Fruit fly (Drosophila melanogaster): ENCODE results near the gene CG4686.

CG4686 gene

DNA sequence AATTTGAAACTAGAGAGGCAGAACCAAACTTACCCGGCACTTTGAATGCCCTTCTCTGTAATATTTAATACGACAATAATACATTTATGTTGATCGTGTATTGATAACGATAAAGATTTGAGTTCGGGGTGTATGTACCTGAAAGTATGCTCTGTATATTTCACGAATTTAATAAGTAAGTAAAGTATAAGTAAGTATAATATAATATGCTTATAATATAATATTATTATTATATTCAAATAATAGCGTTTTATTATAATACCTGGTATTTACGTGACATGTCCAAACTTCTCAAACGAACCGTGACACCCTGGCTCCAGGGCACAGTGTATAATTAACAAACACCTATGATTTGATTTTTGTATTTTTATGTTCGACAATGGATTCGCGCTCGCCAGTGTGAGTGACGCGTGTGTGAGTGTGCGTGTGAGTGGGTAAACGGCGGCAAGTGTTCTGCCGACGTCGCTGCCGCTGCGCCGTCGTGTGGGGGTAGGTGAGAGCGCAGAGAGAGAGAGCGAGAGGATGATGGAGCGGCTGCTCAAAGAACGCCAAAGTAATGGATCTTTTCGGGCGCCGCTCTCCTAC, 25.4 kb downstream of the CG4686 start (continued):
- TF ChIP-seq CG2678 (tag; optimal IDR thresholded peaks at IDR 0.05) (peak; percentile 92), mld (GFP tag; IDR thresholded peaks at IDR 0.05; ENCODE audit: partially characterized antibody) (no peak), Taf1 (GFP tag; IDR thresholded peaks at IDR 0.05) (peak; percentile 66), unc-4 (GFP tag; IDR thresholded peaks at IDR 0.05; ENCODE audit: partially characterized antibody) (no peak), salm (tag; optimal IDR thresholded peaks at IDR 0.05) (peak; percentile 53), zf30C (GFP tag; optimal IDR thresholded peaks at IDR 0.05) (no peak), CG8765 (GFP tag; IDR thresholded peaks at IDR 0.05) (no peak), danr (GFP tag; IDR thresholded peaks at IDR 0.05) (no peak), CG12219 (GFP tag; optimal IDR thresholded peaks at IDR 0.05) (peak; percentile 46), psq (GFP tag; optimal IDR thresholded peaks at IDR 0.05) (no peak), Sry-β (GFP tag; optimal IDR thresholded peaks at IDR 0.05) (no peak), gt (GFP tag; IDR thresholded peaks at IDR 0.05) (no peak), CG18764 (GFP tag; optimal IDR thresholded peaks at IDR 0.05) (peak; percentile 52), CG1024 (GFP tag; IDR thresholded peaks at IDR 0.05) (no peak), nmo (GFP tag; optimal IDR thresholded peaks at IDR 0.05) (peak; percentile 85), gem (tag; optimal IDR thresholded peaks at IDR 0.05) (peak; percentile 87), CG4328 (GFP tag; optimal IDR thresholded peaks at IDR 0.05) (peak; percentile 6), hb (GFP tag; IDR thresholded peaks at IDR 0.05; ENCODE audit: partially characterized antibody) (no peak), Awh (GFP tag; IDR thresholded peaks at IDR 0.05) (no peak), Dek (tag; optimal IDR thresholded peaks at IDR 0.05) (peak; percentile 78), jing (GFP tag; optimal IDR thresholded peaks at IDR 0.05) (peak; percentile 12), Sox100B (GFP tag; optimal IDR thresholded peaks at IDR 0.05) (peak; percentile 83), CG31365 (tag; optimal IDR thresholded peaks at IDR 0.05) (no peak), nau (GFP tag; optimal IDR thresholded peaks at IDR 0.05) (no peak), CG11398 (GFP tag; optimal IDR thresholded peaks at IDR 0.05) (no peak), insv (GFP tag; optimal IDR thresholded peaks at IDR 0.05) (no peak), ems (GFP tag; optimal IDR thresholded peaks at IDR 0.05) (no peak), otp (GFP tag; IDR thresholded peaks at IDR 0.05) (no peak), CG17359 (tag; optimal IDR thresholded peaks at IDR 0.05) (peak; percentile 81), Hr51 (GFP tag; optimal IDR thresholded peaks at IDR 0.05) (peak in 1 of 2 experiments; percentile 88), CG11247 (GFP tag; IDR thresholded peaks at IDR 0.05) (peak; percentile 12; the same call in 1 of the 2 replicates), CG4707 (GFP tag; optimal IDR thresholded peaks at IDR 0.05) (no peak), vvl (GFP tag; IDR thresholded peaks at IDR 0.05) (peak; percentile 50; the same call in 1 of the 2 replicates), CG10321 (GFP tag; IDR thresholded peaks at IDR 0.05) (no peak), CG7556 (GFP tag; optimal IDR thresholded peaks at IDR 0.05) (peak; percentile 81), pros (GFP tag; optimal IDR thresholded peaks at IDR 0.05) (no peak), CHES-1-like (GFP tag; optimal IDR thresholded peaks at IDR 0.05) (no peak), CG12942 (GFP tag; optimal IDR thresholded peaks at IDR 0.05) (peak; percentile 39), tup (GFP tag; optimal IDR thresholded peaks at IDR 0.05) (no peak), ase (GFP tag; IDR thresholded peaks at IDR 0.05) (no peak; the same call in 2 of the 3 replicates), Doc2 (GFP tag; IDR thresholded peaks at IDR 0.05) (no peak), repo (GFP tag; optimal IDR thresholded peaks at IDR 0.05) (no peak), CG3281 (GFP tag; optimal IDR thresholded peaks at IDR 0.05) (peak; percentile 92), eve (GFP tag; optimal IDR thresholded peaks at IDR 0.05) (no peak), amos (GFP tag; IDR thresholded peaks at IDR 0.05; ENCODE audit: partially characterized antibody) (no peak), odd (GFP tag; optimal IDR thresholded peaks at IDR 0.05) (peak; percentile 48), Dp (GFP tag; optimal IDR thresholded peaks at IDR 0.05) (no peak), cas (GFP tag; IDR thresholded peaks at IDR 0.05) (no peak), Bteb2 (GFP tag; optimal IDR thresholded peaks at IDR 0.05) (no peak), CG5245 (GFP tag; optimal IDR thresholded peaks at IDR 0.05) (peak; percentile 16)

Measured in whole organism, embryonic.